Worm (Caenorhabditis elegans) whole organism, late embryonic: ENCODE data around the gene EEED8.3.

Source experiments
- C08G9.2 ChIP-seq: sonication (generic microtip); optimal IDR thresholded peaks from 2 replicates; lab custom pipeline; 2016; ENCODE audit warnings: mild to moderate bottlenecking, missing genetic modification characterization, moderate library complexity, missing compliant biosample characterization
- F13H6.1 ChIP-seq: sonication (generic microtip); optimal IDR thresholded peaks from 2 replicates; lab custom pipeline; 2016; ENCODE audit warnings: missing genetic modification characterization, missing compliant biosample characterization
- ama-1 ChIP-seq: fragments of 150-350 bp; optimal IDR thresholded peaks from 2 replicates; lab custom pipeline; 2014
- ceh-14 ChIP-seq: sonication (generic microtip); optimal IDR thresholded peaks from 2 replicates; lab custom pipeline; 2016; ENCODE audit warnings: missing genotype, missing genetic modification characterization, missing compliant biosample characterization
- ceh-18 ChIP-seq: sonication (generic microtip); optimal IDR thresholded peaks from 2 replicates; lab custom pipeline; 2016; ENCODE audit warnings: missing genetic modification characterization, missing compliant biosample characterization
- ceh-22 ChIP-seq: sonication (generic microtip); optimal IDR thresholded peaks from 2 replicates; lab custom pipeline; 2017; ENCODE audit warnings: missing biosample characterization, missing genetic modification characterization
- ceh-31 ChIP-seq: sonication (generic microtip); optimal IDR thresholded peaks from 2 replicates; lab custom pipeline; 2016; ENCODE audit warnings: missing genetic modification characterization, missing compliant biosample characterization
- ceh-34 ChIP-seq: sonication (generic microtip); optimal IDR thresholded peaks from 2 replicates; lab custom pipeline; 2016; ENCODE audit warnings: mild to moderate bottlenecking, missing genetic modification characterization, missing compliant biosample characterization
- ceh-48 ChIP-seq: sonication (generic microtip); optimal IDR thresholded peaks from 2 replicates; lab custom pipeline; 2016; ENCODE audit warnings: missing genetic modification characterization, inconsistent platforms, missing compliant biosample characterization
- che-1 ChIP-seq: sonication (generic microtip); optimal IDR thresholded peaks from 2 replicates; lab custom pipeline; 2016; ENCODE audit warnings: mild to moderate bottlenecking, missing genetic modification characterization, missing compliant biosample characterization
- elt-2 ChIP-seq: sonication (generic microtip); optimal IDR thresholded peaks from 2 replicates; lab custom pipeline; 2016; ENCODE audit warnings: missing genetic modification reagents, missing genetic modification characterization, missing compliant biosample characterization
- ets-4 ChIP-seq: sonication (generic microtip); optimal IDR thresholded peaks from 2 replicates; lab custom pipeline; 2016; ENCODE audit warnings: missing genetic modification characterization, missing compliant biosample characterization
- fax-1 ChIP-seq: sonication (generic microtip); optimal IDR thresholded peaks from 2 replicates; lab custom pipeline; 2016; ENCODE audit warnings: missing genotype, missing genetic modification characterization, missing compliant biosample characterization
- fkh-10 ChIP-seq: fragments of 150-350 bp; optimal IDR thresholded peaks from 2 replicates; lab custom pipeline; 2014; ENCODE audit warnings: missing biosample characterization, missing genetic modification reagents, missing genetic modification characterization
- fkh-6 ChIP-seq: sonication (generic microtip); optimal IDR thresholded peaks from 2 replicates; lab custom pipeline; 2016; ENCODE audit warnings: missing genetic modification characterization, missing compliant biosample characterization
- gmeb-2 ChIP-seq: sonication (generic microtip); optimal IDR thresholded peaks from 2 replicates; lab custom pipeline; 2016; ENCODE audit warnings: missing genetic modification characterization, inconsistent platforms, missing compliant biosample characterization
- hlh-13 ChIP-seq: fragments of 200-800 bp; sonication (Bioruptor generic); optimal IDR thresholded peaks from 2 replicates; lab custom pipeline; 2018; ENCODE audit warnings: mild to moderate bottlenecking, missing genetic modification characterization, missing compliant biosample characterization
- hlh-30 ChIP-seq: sonication (generic microtip); optimal IDR thresholded peaks from 2 replicates; lab custom pipeline; 2017; ENCODE audit warnings: antibody characterized with exemption, missing genetic modification characterization, missing compliant biosample characterization; ENCODE audit not compliant: insufficient read depth
- hlh-8 ChIP-seq: sonication (generic microtip); optimal IDR thresholded peaks from 2 replicates; lab custom pipeline; 2016; ENCODE audit warnings: missing genotype, missing genetic modification characterization, missing compliant biosample characterization
- lin-11 ChIP-seq: fragments of 200-800 bp; sonication (Bioruptor generic); optimal IDR thresholded peaks from 2 replicates; lab custom pipeline; 2018; ENCODE audit warnings: mild to moderate bottlenecking, missing genetic modification characterization, missing compliant biosample characterization
- mec-3 ChIP-seq: sonication (generic microtip); optimal IDR thresholded peaks from 2 replicates; lab custom pipeline; 2016; ENCODE audit warnings: borderline replicate concordance, missing genetic modification characterization, missing compliant biosample characterization
- nhr-232 ChIP-seq: sonication (generic microtip); optimal IDR thresholded peaks from 2 replicates; lab custom pipeline; 2016; ENCODE audit warnings: missing genetic modification characterization, missing compliant biosample characterization
- npax-4 ChIP-seq: sonication (generic microtip); optimal IDR thresholded peaks from 2 replicates; lab custom pipeline; 2016; ENCODE audit warnings: missing genetic modification characterization, missing compliant biosample characterization
- odd-2 ChIP-seq: sonication (generic microtip); optimal IDR thresholded peaks from 2 replicates; lab custom pipeline; 2017; ENCODE audit warnings: antibody characterized with exemption, mild to moderate bottlenecking, missing genetic modification characterization, missing compliant biosample characterization
- pag-3 ChIP-seq: sonication (generic microtip); optimal IDR thresholded peaks from 2 replicates; lab custom pipeline; 2016; ENCODE audit warnings: missing compliant biosample characterization, missing genetic modification characterization, borderline replicate concordance
- pat-9 ChIP-seq: fragments of 200-800 bp; sonication (Bioruptor generic); optimal IDR thresholded peaks from 2 replicates; lab custom pipeline; 2018; ENCODE audit warnings: mild to moderate bottlenecking, missing genetic modification characterization, moderate library complexity, missing compliant biosample characterization
- pha-2 ChIP-seq: sonication (generic microtip); optimal IDR thresholded peaks from 2 replicates; lab custom pipeline; 2017; ENCODE audit warnings: mild to moderate bottlenecking, missing genetic modification characterization, missing compliant biosample characterization
- pha-4 ChIP-seq: fragments of 150-350 bp; optimal IDR thresholded peaks from 2 replicates; lab custom pipeline; 2018; ENCODE audit warnings: missing biosample characterization, missing genetic modification reagents, missing genetic modification characterization
- pqm-1 ChIP-seq: sonication (generic microtip); optimal IDR thresholded peaks from 2 replicates; lab custom pipeline; 2016; ENCODE audit warnings: missing genetic modification characterization, missing compliant biosample characterization
- pros-1 ChIP-seq: fragments of 150-350 bp; optimal IDR thresholded peaks from 2 replicates; lab custom pipeline; 2014; ENCODE audit warnings: missing biosample characterization, missing genetic modification reagents, missing genetic modification characterization
- ref-2 ChIP-seq: sonication (generic microtip); optimal IDR thresholded peaks from 2 replicates; lab custom pipeline; 2016; ENCODE audit warnings: missing genetic modification characterization, missing compliant biosample characterization
- sdc-2 ChIP-seq: sonication (generic microtip); optimal IDR thresholded peaks from 2 replicates; lab custom pipeline; 2016; ENCODE audit warnings: missing genotype, missing genetic modification characterization, missing compliant biosample characterization
- sox-2 ChIP-seq: fragments of 200-800 bp; sonication (Bioruptor generic); IDR thresholded peaks from 2 replicates; pipeline ENCODE4 v1.3.6; 2022; ENCODE audit warnings: missing genetic modification reagents, missing genetic modification characterization, missing compliant biosample characterization
- tbx-7 ChIP-seq: sonication (generic microtip); optimal IDR thresholded peaks from 2 replicates; lab custom pipeline; 2016; ENCODE audit warnings: missing genotype, missing genetic modification characterization, missing compliant biosample characterization
- ttx-3 ChIP-seq: sonication (generic microtip); optimal IDR thresholded peaks from 2 replicates; lab custom pipeline; 2016; ENCODE audit warnings: missing genetic modification reagents, missing genetic modification characterization, missing compliant biosample characterization
- unc-3 ChIP-seq, 2 experiments: fragments of 200-800 bp in 1 of 2; sonication (Bioruptor generic) in 1 of 2; sonication (generic microtip) in 1 of 2; conservative IDR thresholded peaks in 1 of 2; optimal IDR thresholded peaks in 1 of 2; 2 replicates each; pipeline versions ENCODE4 v1.3.6 to Lab custom; 2016 to 2022; ENCODE audit warnings: missing compliant biosample characterization in 2 of 2, missing genetic modification characterization in 2 of 2, missing genetic modification reagents in 1 of 2
- unc-42 ChIP-seq: sonication (generic microtip); optimal IDR thresholded peaks from 2 replicates; lab custom pipeline; 2016; ENCODE audit warnings: missing genotype, missing genetic modification characterization, missing compliant biosample characterization
- unc-55 ChIP-seq: sonication (generic microtip); optimal IDR thresholded peaks from 2 replicates; lab custom pipeline; 2017; ENCODE audit warnings: missing biosample characterization, missing genetic modification reagents, missing genetic modification characterization
- zip-5 ChIP-seq: sonication (generic microtip); optimal IDR thresholded peaks from 2 replicates; lab custom pipeline; 2016; ENCODE audit warnings: missing genetic modification characterization, missing compliant biosample characterization
- ztf-16 ChIP-seq: sonication (generic microtip); optimal IDR thresholded peaks from 2 replicates; lab custom pipeline; 2017; ENCODE audit warnings: missing genetic modification characterization, missing compliant biosample characterization

Gene EEED8.3

ce11 chrII:5414040-5414439 lies at the start of gene EEED8.3, which contains the start of gene EEED8.14:
Gene EEED8.3 (plus strand): TSS chrII:5414276.
Gene EEED8.14 (minus strand): TSS chrII:5414052.
- TF ChIP-seq pag-3 (no peak), pat-9 (tag; lab: Kevin White, UChicago) (no peak), elt-2 (tag; lab: Kevin White, UChicago) (no peak), ztf-16 (no peak), che-1 (tag; lab: Kevin White, UChicago) (no peak), pqm-1 (tag; lab: Kevin White, UChicago) (no peak), gmeb-2 (tag; lab: Kevin White, UChicago) (no peak), ceh-34 (tag; lab: Kevin White, UChicago) (no peak), ceh-14 (tag; lab: Kevin White, UChicago) (no peak), F13H6.1 (no peak), unc-3 (GFP tag; conservative IDR thresholded peaks at IDR 0.05; lab: Robert Waterston, UW) (no peak), unc-3 (tag; optimal IDR thresholded peaks at IDR 0.05; lab: Kevin White, UChicago) (no peak), C08G9.2 (tag; lab: Kevin White, UChicago) (no peak), pha-4 (tag; lab: Kevin White, UChicago) (no peak), npax-4 (tag; lab: Kevin White, UChicago) (no peak), lin-11 (tag; lab: Kevin White, UChicago) (no peak), ceh-48 (tag; lab: Kevin White, UChicago) (no peak), hlh-8 (tag; lab: Kevin White, UChicago) (no peak), pha-2 (no peak)

- TF ChIP-seq sox-2 (GFP tag; lab: Robert Waterston, UW) (no peak), zip-5 (tag; lab: Kevin White, UChicago) (no peak), ceh-34 (tag; lab: Kevin White, UChicago) (no peak), fax-1 (tag; lab: Kevin White, UChicago) (no peak), fkh-10 (no peak), hlh-13 (GFP tag; lab: Kevin White, UChicago) (no peak), lin-11 (tag; lab: Kevin White, UChicago) (no peak), ref-2 (tag; lab: Kevin White, UChicago) (no peak), odd-2 (no peak), pha-4 (tag; lab: Kevin White, UChicago) (no peak), hlh-30 (no peak), ttx-3 (tag; lab: Kevin White, UChicago) (no peak), nhr-232 (tag; lab: Kevin White, UChicago) (no peak), unc-42 (no peak)
Measured at ce11 chrII:5364516-5364915, 49.6 kb upstream of the EEED8.3 start.

DNA sequence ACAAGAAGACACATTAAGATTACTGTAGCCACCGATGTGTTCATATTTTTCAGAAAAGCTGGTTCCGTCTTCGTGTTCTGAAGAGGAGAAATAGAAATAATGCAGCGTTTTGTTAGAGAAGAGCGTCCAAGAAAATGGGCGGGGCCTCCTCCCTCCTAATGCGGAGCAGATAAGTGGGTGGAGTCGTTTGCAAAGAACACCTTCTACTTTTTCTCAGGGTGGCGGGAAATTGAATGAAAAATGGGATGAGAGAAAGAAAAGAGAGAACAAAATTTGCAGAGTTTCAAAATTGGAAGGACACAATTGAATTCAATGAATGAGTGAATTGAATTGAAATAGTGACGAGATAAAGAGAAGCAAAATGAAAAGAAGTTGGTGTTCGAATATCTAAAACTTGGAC lies 48.4 kb upstream of the EEED8.3 start, which contains the start of gene F09E5.16:
Gene F09E5.16 (minus strand): TSS at position 101 of the 400 bp plus-strand sequence.
- TF ChIP-seq ceh-22 (tag; lab: Kevin White, UChicago) (no peak), odd-2 (no peak), fax-1 (tag; lab: Kevin White, UChicago) (no peak), ets-4 (tag; lab: Kevin White, UChicago) (no peak), pros-1 (tag; lab: Kevin White, UChicago) (no peak), mec-3 (tag; lab: Kevin White, UChicago) (no peak), pqm-1 (tag; lab: Kevin White, UChicago) (no peak), fkh-6 (tag; lab: Kevin White, UChicago) (no peak), elt-2 (tag; lab: Kevin White, UChicago) (no peak)

DNA sequence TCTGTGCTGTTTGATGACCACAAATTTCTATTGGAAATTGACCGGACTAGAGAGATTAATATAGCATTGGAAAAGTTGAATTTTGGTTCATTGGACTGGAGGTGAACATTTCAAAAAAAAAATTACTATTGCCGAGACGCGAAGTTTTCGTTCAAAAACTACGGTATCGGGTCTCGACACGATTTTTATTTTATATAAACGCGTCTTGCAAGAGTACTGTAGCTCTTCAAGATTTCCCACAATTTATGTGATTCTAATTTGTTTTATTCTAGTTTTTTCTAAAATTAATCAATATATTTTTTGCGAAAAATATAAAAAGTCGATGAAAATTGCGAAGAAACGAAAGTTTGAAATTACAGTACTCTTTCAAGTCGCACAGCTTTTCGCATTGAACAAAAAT lies 43.4 kb upstream of the EEED8.3 start, which contains the start of gene F09E5.12:
Gene F09E5.12 (minus strand): TSS at position 101 of the 400 bp plus-strand sequence.
- no peak for TF ChIP-seq sdc-2 (tag; lab: Kevin White, UChicago)
- TF ChIP-seq npax-4 (tag; lab: Kevin White, UChicago): no peak
- TF ChIP-seq unc-55 (GFP tag; lab: Kevin White, UChicago): no peak
- no peak for TF ChIP-seq mec-3 (tag; lab: Kevin White, UChicago)
- TF ChIP-seq pros-1 (tag; lab: Kevin White, UChicago): no peak
- no peak for TF ChIP-seq gmeb-2 (tag; lab: Kevin White, UChicago)
- TF ChIP-seq nhr-232 (tag; lab: Kevin White, UChicago): no peak
- no peak for TF ChIP-seq hlh-8 (tag; lab: Kevin White, UChicago)
- no peak for TF ChIP-seq ceh-18 (tag; lab: Kevin White, UChicago)
- no peak for TF ChIP-seq ceh-31
- no peak for TF ChIP-seq tbx-7 (tag; lab: Kevin White, UChicago)
- no peak for TF ChIP-seq pha-4 (tag; lab: Kevin White, UChicago)
- TF ChIP-seq ama-1: no peak
